Worm (Caenorhabditis elegans) whole organism, L2 larva: Measurements from ENCODE around the gene col-146.

Experiments used
- blmp-1 ChIP-seq: sonication (generic microtip); optimal IDR thresholded peaks from 2 replicates; lab custom pipeline; 2017; ENCODE audit warnings: missing genetic modification characterization, mild to moderate bottlenecking, missing compliant biosample characterization, antibody characterized with exemption, moderate library complexity; ENCODE audit not compliant: insufficient read depth
- egl-27 ChIP-seq: sonication (generic microtip); optimal IDR thresholded peaks from 3 replicates; lab custom pipeline; 2017; ENCODE audit warnings: missing biosample characterization, missing genetic modification reagents, missing genetic modification characterization
- lin-11 ChIP-seq: fragments of 150-350 bp; sonication (generic microtip); optimal IDR thresholded peaks from 2 replicates; lab custom pipeline; 2014; ENCODE audit warnings: missing biosample characterization, missing genetic modification characterization, inconsistent platforms, mixed read lengths
- mab-5 ChIP-seq: fragments of 150-350 bp; optimal IDR thresholded peaks from 2 replicates; lab custom pipeline; 2014; ENCODE audit warnings: missing biosample characterization, missing genetic modification characterization
- nhr-10 ChIP-seq: sonication (generic microtip); optimal IDR thresholded peaks from 2 replicates; lab custom pipeline; 2017; ENCODE audit warnings: missing biosample characterization, missing genetic modification characterization

- TF ChIP-seq blmp-1 (tag; lab: Kevin White, UChicago): no peak
- no peak for TF ChIP-seq mab-5 (tag; lab: Kevin White, UChicago)
- no peak for TF ChIP-seq lin-11
- TF ChIP-seq nhr-10 (tag; lab: Kevin White, UChicago): no peak
- no peak for TF ChIP-seq egl-27 (tag; lab: Kevin White, UChicago)
These were observed 39.4 kb upstream of the col-146 start, which contains the start of gene K09G1.2 for ce11 chrV:9590317-9590716.
